Worm (Caenorhabditis elegans) whole organism, early embryonic: Measurements from ENCODE around the gene srsy-2.

Experiments used
- F13C5.2 ChIP-seq: sonication (generic microtip); optimal IDR thresholded peaks from 2 replicates; lab custom pipeline; 2017; ENCODE audit warnings: mild to moderate bottlenecking, missing genetic modification characterization, inconsistent platforms, missing compliant biosample characterization
- aly-1 ChIP-seq: sonication (generic microtip); optimal IDR thresholded peaks from 2 replicates; lab custom pipeline; 2016; ENCODE audit warnings: missing genetic modification characterization, missing compliant biosample characterization
- ama-1 ChIP-seq: fragments of 150-350 bp; optimal IDR thresholded peaks from 2 replicates; lab custom pipeline; 2014
- tbx-37 ChIP-seq: fragments of 200-800 bp; sonication (Bioruptor generic); conservative IDR thresholded peaks from 2 replicates; pipeline ENCODE4 v1.3.6; 2022; ENCODE audit warnings: missing genetic modification reagents, missing genetic modification characterization, missing compliant biosample characterization

DNA sequence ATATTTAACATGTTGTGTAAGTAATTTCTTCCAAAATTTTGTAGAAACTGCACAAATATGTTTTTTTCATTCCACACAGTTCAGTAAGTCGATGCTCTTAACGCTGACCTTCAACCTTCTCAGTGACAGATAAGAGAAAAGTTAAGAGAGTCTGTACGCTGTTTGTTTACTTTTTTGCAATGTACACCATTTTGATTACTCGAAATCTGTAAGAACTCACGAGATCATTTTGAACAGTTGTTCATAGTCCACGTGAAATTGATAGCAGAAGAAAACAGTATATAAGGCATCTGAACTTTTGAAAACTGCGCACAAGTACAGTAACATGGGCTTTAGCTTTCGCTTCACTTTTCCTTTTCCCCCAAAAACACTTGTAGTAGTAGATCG is 48.2 kb downstream of the srsy-2 start:
- TF ChIP-seq ama-1 (lab: Kevin White, UChicago) (no peak), F13C5.2 (tag; lab: Kevin White, UChicago) (no peak), tbx-37 (GFP tag; lab: Robert Waterston, UW) (no peak), aly-1 (tag; lab: Kevin White, UChicago) (no peak)
